Worm (Caenorhabditis elegans) whole organism, late embryonic: ENCODE data around the gene nhr-146.

Experiments
- pha-4 ChIP-seq: fragments of 150-350 bp; optimal IDR thresholded peaks from 2 replicates; lab custom pipeline; 2018; ENCODE audit warnings: missing biosample characterization, missing genetic modification reagents, missing genetic modification characterization
- pqm-1 ChIP-seq: sonication (generic microtip); optimal IDR thresholded peaks from 2 replicates; lab custom pipeline; 2016; ENCODE audit warnings: missing genetic modification characterization, missing compliant biosample characterization
- unc-86 ChIP-seq: sonication (generic microtip); optimal IDR thresholded peaks from 2 replicates; lab custom pipeline; 2016; ENCODE audit warnings: missing genetic modification characterization, missing compliant biosample characterization

ce11 chrIV:1631651-1632050 is 5.0 kb downstream of the nhr-146 start, which contains the start of gene cpg-24:
- TF ChIP-seq unc-86 (tag; lab: Kevin White, UChicago) (no peak), pha-4 (tag; lab: Kevin White, UChicago) (no peak), pqm-1 (tag; lab: Kevin White, UChicago) (no peak)
